Fruit fly (Drosophila melanogaster) whole organism, embryonic: ENCODE measurements around the gene CG7789.

ENCODE experiments used
- Antp ChIP-seq: fragments of 200-800 bp; sonication (Bioruptor generic); optimal IDR thresholded peaks from 3 replicates; lab custom pipeline; 2016; ENCODE audit warnings: missing biosample characterization, missing genetic modification characterization
- Bgb ChIP-seq: fragments of 200-800 bp; sonication (Bioruptor generic); IDR thresholded peaks from 2 replicates; pipeline ENCODE4 v1.3.6; 2022; ENCODE audit warnings: missing biosample characterization, missing genetic modification characterization; ENCODE audit not compliant: partially characterized antibody
- CG13287 ChIP-seq: fragments of 200-800 bp; sonication (Bioruptor generic); IDR thresholded peaks from 2 replicates; pipeline ENCODE4 v1.3.6; 2022; ENCODE audit warnings: missing biosample characterization, missing genetic modification characterization; ENCODE audit not compliant: partially characterized antibody
- CG13296 ChIP-seq: fragments of 200-800 bp; sonication (Bioruptor generic); optimal IDR thresholded peaks from 3 replicates; lab custom pipeline; 2018; ENCODE audit warnings: missing biosample characterization, mild to moderate bottlenecking, missing genetic modification characterization
- CG15514 ChIP-seq: fragments of 200-800 bp; sonication (Bioruptor generic); optimal IDR thresholded peaks from 3 replicates; lab custom pipeline; 2017; ENCODE audit warnings: missing biosample characterization, missing genetic modification characterization, mild to moderate bottlenecking, moderate library complexity, missing genetic modification reagents
- CG16779 ChIP-seq: fragments of 200-800 bp; sonication (Bioruptor generic); IDR thresholded peaks from 2 replicates; pipeline ENCODE4 v1.3.6; 2022; ENCODE audit warnings: missing biosample characterization, missing genetic modification characterization
- CG16815 ChIP-seq: fragments of 200-800 bp; sonication (Bioruptor generic); optimal IDR thresholded peaks from 3 replicates; lab custom pipeline; 2017; ENCODE audit warnings: missing biosample characterization, mild to moderate bottlenecking, missing genetic modification characterization
- CG18619 ChIP-seq: fragments of 200-800 bp; sonication (Bioruptor generic); optimal IDR thresholded peaks from 3 replicates; lab custom pipeline; 2017; ENCODE audit warnings: missing biosample characterization, mild to moderate bottlenecking, missing genetic modification characterization
- CG2120 ChIP-seq: fragments of 200-800 bp; sonication (Bioruptor generic); optimal IDR thresholded peaks from 3 replicates; lab custom pipeline; 2016; ENCODE audit warnings: missing biosample characterization, missing genetic modification characterization
- CG2712 ChIP-seq: fragments of 200-800 bp; optimal IDR thresholded peaks from 3 replicates; lab custom pipeline; 2019; ENCODE audit warnings: missing biosample characterization, mild to moderate bottlenecking, missing genetic modification characterization, moderate library complexity
- CG32772 ChIP-seq: fragments of 200-800 bp; sonication (Bioruptor generic); IDR thresholded peaks from 2 replicates; pipeline ENCODE4 v1.3.6; 2022; ENCODE audit warnings: missing biosample characterization, missing genetic modification characterization
- CG34224 ChIP-seq: fragments of 200-800 bp; sonication (Bioruptor generic); IDR thresholded peaks from 3 replicates; pipeline ENCODE4 v1.3.6; 2022; ENCODE audit warnings: missing biosample characterization, missing genetic modification characterization; ENCODE audit not compliant: partially characterized antibody
- CG9727 ChIP-seq: fragments of 200-800 bp; sonication (Bioruptor generic); optimal IDR thresholded peaks from 3 replicates; lab custom pipeline; 2017; ENCODE audit warnings: missing biosample characterization, mild to moderate bottlenecking, missing genetic modification characterization
- D19A ChIP-seq: fragments of 200-800 bp; optimal IDR thresholded peaks from 3 replicates; lab custom pipeline; 2019; ENCODE audit warnings: missing biosample characterization, mild to moderate bottlenecking, missing genetic modification characterization, moderate library complexity
- Deaf1 ChIP-seq: fragments of 200-800 bp; optimal IDR thresholded peaks from 3 replicates; lab custom pipeline; 2019; ENCODE audit warnings: missing biosample characterization, mild to moderate bottlenecking, missing genetic modification characterization, moderate library complexity
- Dfd ChIP-seq, 2 experiments: fragments of >200 bp; optimal IDR thresholded peaks; 2 replicates each; lab custom pipeline; 2017; ENCODE audit warnings: missing biosample characterization in 2 of 2, missing genetic modification characterization in 2 of 2
- H2.0 ChIP-seq: fragments of 200-800 bp; sonication (Bioruptor generic); IDR thresholded peaks from 2 replicates; pipeline ENCODE4 v1.3.6; 2022; ENCODE audit warnings: missing biosample characterization, missing genetic modification characterization
- Hr3 ChIP-seq: fragments of 200-800 bp; sonication (Bioruptor generic); optimal IDR thresholded peaks from 3 replicates; lab custom pipeline; 2016; ENCODE audit warnings: missing biosample characterization, missing genetic modification characterization
- Hr39 ChIP-seq: fragments of >200 bp; optimal IDR thresholded peaks from 2 replicates; lab custom pipeline; 2017
- Hr51 ChIP-seq, 2 experiments: fragments of 200-800 bp; sonication (Bioruptor generic); optimal IDR thresholded peaks; 2 replicates in 1 of 2; 3 replicates in 1 of 2; lab custom pipeline; 2016 to 2018; ENCODE audit warnings: missing biosample characterization in 2 of 2, missing genetic modification characterization in 2 of 2, mild to moderate bottlenecking in 1 of 2, moderate library complexity in 1 of 2
- Hsf ChIP-seq: fragments of 200-800 bp; sonication (Bioruptor generic); optimal IDR thresholded peaks from 3 replicates; lab custom pipeline; 2016; ENCODE audit warnings: missing biosample characterization, missing genetic modification characterization
- Lhr ChIP-seq: fragments of 200-800 bp; sonication (Bioruptor generic); optimal IDR thresholded peaks from 3 replicates; lab custom pipeline; 2017; ENCODE audit warnings: mild to moderate bottlenecking, missing biosample characterization, missing genetic modification reagents, missing genetic modification characterization
- Lim3 ChIP-seq: fragments of 200-800 bp; sonication (Bioruptor generic); IDR thresholded peaks from 2 replicates; pipeline ENCODE4 v1.3.6; 2022; ENCODE audit warnings: missing biosample characterization, missing genetic modification characterization
- Lpt ChIP-seq: fragments of >200 bp; optimal IDR thresholded peaks from 2 replicates; lab custom pipeline; 2018; ENCODE audit warnings: missing biosample characterization, missing genetic modification characterization
- MTF-1 ChIP-seq: fragments of 200-800 bp; sonication (Bioruptor generic); optimal IDR thresholded peaks from 2 replicates; lab custom pipeline; 2018; ENCODE audit warnings: missing biosample characterization, mild to moderate bottlenecking, missing genetic modification characterization, borderline replicate concordance
- Max ChIP-seq: fragments of 200-800 bp; sonication (Bioruptor generic); optimal IDR thresholded peaks from 2 replicates; lab custom pipeline; 2016; ENCODE audit warnings: missing biosample characterization, mild to moderate bottlenecking, missing genetic modification characterization
- Nf-YA ChIP-seq: fragments of 200-800 bp; sonication (Bioruptor generic); IDR thresholded peaks from 2 replicates; pipeline ENCODE4 v1.3.6; 2022; ENCODE audit warnings: missing biosample characterization, missing genetic modification characterization
- Side ChIP-seq: fragments of 200-800 bp; sonication (Bioruptor generic); optimal IDR thresholded peaks from 2 replicates; lab custom pipeline; 2016; ENCODE audit warnings: missing biosample characterization, missing genetic modification characterization
- Trl ChIP-seq, 3 experiments: fragments of >200 bp in 2 of 3; fragments of 200-800 bp in 1 of 3; sonication (Bioruptor generic) in 1 of 3; optimal IDR thresholded peaks; 2 replicates in 1 of 3; 3 replicates in 2 of 3; lab custom pipeline; 2016 to 2017; ENCODE audit warnings: missing biosample characterization in 1 of 3, missing genetic modification characterization in 1 of 3
- cad ChIP-seq: fragments of >200 bp; optimal IDR thresholded peaks from 2 replicates; lab custom pipeline; 2017; ENCODE audit warnings: missing biosample characterization, missing genetic modification characterization
- cg ChIP-seq: fragments of 200-800 bp; sonication (Bioruptor generic); optimal IDR thresholded peaks from 3 replicates; lab custom pipeline; 2019; ENCODE audit warnings: missing biosample characterization, mild to moderate bottlenecking, missing genetic modification characterization, moderate library complexity
- dpn ChIP-seq, 2 experiments: fragments of 200-800 bp; sonication (Bioruptor generic); optimal IDR thresholded peaks; 3 replicates each; lab custom pipeline; 2016; ENCODE audit warnings: missing biosample characterization in 2 of 2, missing genetic modification characterization in 2 of 2
- esg ChIP-seq: fragments of 200-800 bp; sonication (Bioruptor generic); conservative IDR thresholded peaks from 2 replicates; pipeline ENCODE4 v1.3.6; 2022; ENCODE audit warnings: missing biosample characterization, missing genetic modification characterization
- grn ChIP-seq: fragments of 200-800 bp; sonication (Bioruptor generic); optimal IDR thresholded peaks from 3 replicates; lab custom pipeline; 2017; ENCODE audit warnings: missing biosample characterization, missing genetic modification characterization
- gsb-n ChIP-seq: fragments of 200-800 bp; sonication (Bioruptor generic); optimal IDR thresholded peaks from 3 replicates; lab custom pipeline; 2018; ENCODE audit warnings: missing biosample characterization, mild to moderate bottlenecking, missing genetic modification characterization
- hth ChIP-seq: fragments of >200 bp; optimal IDR thresholded peaks from 2 replicates; lab custom pipeline; 2017; ENCODE audit warnings: inconsistent platforms
- ind ChIP-seq: fragments of 200-800 bp; sonication (Bioruptor generic); optimal IDR thresholded peaks from 3 replicates; lab custom pipeline; 2016; ENCODE audit warnings: missing biosample characterization, missing genetic modification characterization
- ken ChIP-seq: fragments of 200-800 bp; sonication (Bioruptor generic); IDR thresholded peaks from 3 replicates; pipeline ENCODE4 v1.3.6; 2022; ENCODE audit warnings: missing biosample characterization, missing genetic modification characterization
- klu ChIP-seq: fragments of 200-800 bp; sonication (Bioruptor generic); IDR thresholded peaks from 2 replicates; pipeline ENCODE4 v1.3.6; 2022; ENCODE audit warnings: missing biosample characterization, missing genetic modification characterization
- lilli ChIP-seq: fragments of 200-800 bp; sonication (Bioruptor generic); optimal IDR thresholded peaks from 3 replicates; lab custom pipeline; 2016; ENCODE audit warnings: missing biosample characterization, missing genetic modification characterization
- nom ChIP-seq: fragments of 200-800 bp; sonication (Bioruptor generic); optimal IDR thresholded peaks from 2 replicates; lab custom pipeline; 2017; ENCODE audit warnings: missing biosample characterization, missing genetic modification characterization, mild to moderate bottlenecking, moderate library complexity, missing genetic modification reagents
- row ChIP-seq: fragments of 200-800 bp; sonication (Bioruptor generic); IDR thresholded peaks from 3 replicates; pipeline ENCODE4 v1.3.6; 2022; ENCODE audit warnings: missing biosample characterization, missing genetic modification characterization
- sens ChIP-seq: fragments of 200-800 bp; sonication (Bioruptor generic); peaks from one replicate; lab custom pipeline; 2016; ENCODE audit warnings: missing biosample characterization, missing genetic modification characterization
- sim ChIP-seq: fragments of 200-800 bp; sonication (Bioruptor generic); IDR thresholded peaks from 2 replicates; pipeline ENCODE4 v1.3.6; 2022; ENCODE audit warnings: missing biosample characterization, missing genetic modification characterization
- sob ChIP-seq: fragments of 200-800 bp; sonication (Bioruptor generic); IDR thresholded peaks from 2 replicates; pipeline ENCODE4 v1.3.6; 2022; ENCODE audit warnings: missing biosample characterization, missing genetic modification characterization
- sr ChIP-seq: fragments of 200-800 bp; sonication (Bioruptor generic); IDR thresholded peaks from 3 replicates; pipeline ENCODE4 v1.3.6; 2022; ENCODE audit warnings: missing biosample characterization, missing genetic modification characterization
- trh ChIP-seq: fragments of 200-800 bp; sonication (Bioruptor generic); optimal IDR thresholded peaks from 2 replicates; lab custom pipeline; 2016; ENCODE audit warnings: missing biosample characterization, missing genetic modification characterization
- ttk ChIP-seq: fragments of 200-800 bp; sonication (Bioruptor generic); IDR thresholded peaks from 2 replicates; pipeline ENCODE4 v2.1.2; 2022; ENCODE audit warnings: missing biosample characterization, missing genetic modification characterization
- vvl ChIP-seq: fragments of 200-800 bp; sonication (Bioruptor generic); IDR thresholded peaks from 2 replicates; pipeline ENCODE4 v1.3.6; 2022; ENCODE audit warnings: missing biosample characterization, missing genetic modification characterization
- z ChIP-seq: fragments of 200-800 bp; sonication (Bioruptor generic); IDR thresholded peaks from 3 replicates; pipeline ENCODE4 v1.3.6; 2022; ENCODE audit warnings: missing biosample characterization, missing genetic modification characterization

Gene CG7789

DNA sequence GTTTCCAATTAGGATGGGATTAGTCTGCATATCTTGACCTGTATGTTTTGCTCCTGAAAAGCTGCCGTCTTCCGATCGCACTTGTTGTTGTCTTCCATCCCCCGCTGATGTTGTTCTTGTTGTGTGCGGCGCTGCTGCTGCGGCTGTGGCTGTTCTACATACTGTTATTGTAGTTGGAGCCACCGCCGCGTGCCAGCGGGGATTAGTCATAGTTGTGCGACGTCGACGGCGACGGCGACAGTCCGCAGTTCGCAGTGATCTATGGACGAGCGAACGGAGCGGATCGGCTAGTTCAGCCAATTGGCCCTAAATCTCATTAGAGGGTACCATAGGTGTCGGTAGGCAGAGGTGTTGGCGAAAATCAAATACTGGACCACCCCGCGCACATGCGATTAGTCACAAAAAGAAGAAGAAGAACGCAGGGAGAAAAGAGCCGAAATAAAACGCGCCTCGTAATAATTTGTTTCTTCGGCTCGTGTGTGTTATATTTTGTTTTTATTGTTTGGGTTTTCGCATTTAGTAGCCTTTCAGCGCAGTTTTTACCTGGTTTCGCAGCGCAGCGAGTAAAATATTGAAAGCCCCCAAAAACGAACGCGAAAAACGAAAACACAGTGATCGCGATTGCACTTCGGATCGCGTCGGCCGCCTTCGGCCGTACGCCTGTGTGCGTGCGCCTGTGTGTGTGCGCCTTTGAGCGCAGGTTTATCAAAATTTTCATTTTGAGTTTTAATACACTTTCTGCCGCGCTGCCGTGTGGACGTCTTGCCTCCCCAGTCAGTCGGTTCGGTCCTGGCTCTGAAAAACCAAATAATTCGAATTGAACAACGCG lies 37.5 kb upstream of the CG7789 start, which contains the start of gene kay (continued):
- no peak for TF ChIP-seq sr (GFP tag; lab: Robert Waterston, UW)
- no peak for TF ChIP-seq Hsf
- no peak for TF ChIP-seq ind (GFP tag; lab: Kevin White, UChicago)
- peak; percentile 56; the same call in 1 of the 3 replicates for TF ChIP-seq z (GFP tag; lab: Robert Waterston, UW)
- TF ChIP-seq Lim3 (GFP tag; lab: Robert Waterston, UW): no peak
- TF ChIP-seq CG13287 (GFP tag; lab: Robert Waterston, UW): 0 out of 2 replicates have a peak, but pooled peaks have one; percentile 7
- TF ChIP-seq ttk (GFP tag; lab: Robert Waterston, UW): no peak
- no peak for TF ChIP-seq sob (GFP tag; lab: Robert Waterston, UW)
- TF ChIP-seq lilli (GFP tag; lab: Kevin White, UChicago): no peak
- TF ChIP-seq Lpt: no peak
- peak; percentile 29 for TF ChIP-seq D19A (tag; lab: Kevin White, UChicago)
- TF ChIP-seq CG2120: no peak
- TF ChIP-seq CG13296 (GFP tag; lab: Kevin White, UChicago): no peak
- no peak for TF ChIP-seq hth
- TF ChIP-seq Max (GFP tag; lab: Kevin White, UChicago): no peak
- no peak for TF ChIP-seq CG15514
- no peak for TF ChIP-seq CG9727 (GFP tag; lab: Kevin White, UChicago)
- no peak for TF ChIP-seq CG16779 (GFP tag; lab: Robert Waterston, UW)
- no peak for TF ChIP-seq Nf-YA
- TF ChIP-seq Side: no peak
- TF ChIP-seq row (GFP tag; lab: Robert Waterston, UW): peak; percentile 26; the same call in 1 of the 3 replicates
- TF ChIP-seq vvl (GFP tag; lab: Robert Waterston, UW): no peak
- TF ChIP-seq cad (GFP tag; lab: Kevin White, UChicago): peak; percentile 18
- no peak for TF ChIP-seq Antp (GFP tag; lab: Kevin White, UChicago)
- no peak for TF ChIP-seq esg (GFP tag; lab: Robert Waterston, UW)
- TF ChIP-seq Bgb (GFP tag; lab: Robert Waterston, UW): peak; percentile 33; the same call in 1 of the 2 replicates
- no peak for TF ChIP-seq Trl (optimal IDR thresholded peaks at IDR 0.05; lab: Kevin White, UChicago)
- no peak for TF ChIP-seq Trl (GFP tag; optimal IDR thresholded peaks at IDR 0.05; lab: Kevin White, UChicago)
- no peak for TF ChIP-seq sim
- no peak for TF ChIP-seq dpn (GFP tag; optimal IDR thresholded peaks at IDR 0.05; lab: Kevin White, UChicago)
- peak; percentile 49 for TF ChIP-seq cg (GFP tag; lab: Kevin White, UChicago)
- TF ChIP-seq CG34224: 0 out of 3 replicates have a peak, but pooled peaks have one; percentile 25
- TF ChIP-seq Lhr (GFP tag; lab: Kevin White, UChicago): no peak
- no peak for TF ChIP-seq CG2712 (tag; lab: Kevin White, UChicago)
- no peak for TF ChIP-seq Dfd (GFP tag; optimal IDR thresholded peaks at IDR 0.05; lab: Kevin White, UChicago)
- peak; percentile 97 for TF ChIP-seq Hr39
- TF ChIP-seq H2.0 (GFP tag; lab: Robert Waterston, UW): no peak
- TF ChIP-seq CG18619: no peak
- no peak for TF ChIP-seq Hr3
- TF ChIP-seq Deaf1: peak; percentile 96
- TF ChIP-seq gsb-n (tag; lab: Kevin White, UChicago): no peak
- TF ChIP-seq nom: peak; percentile 13
- TF ChIP-seq grn: no peak
- TF ChIP-seq MTF-1 (GFP tag; lab: Kevin White, UChicago): no peak
- no peak for TF ChIP-seq CG16815
- TF ChIP-seq CG32772 (GFP tag; lab: Robert Waterston, UW): no peak
- TF ChIP-seq Hr51 (GFP tag; optimal IDR thresholded peaks at IDR 0.05; lab: Kevin White, UChicago): no peak
- TF ChIP-seq ken (GFP tag; lab: Robert Waterston, UW): no peak
- no peak for TF ChIP-seq trh (GFP tag; lab: Kevin White, UChicago)
- TF ChIP-seq klu: no peak
- peak; percentile 29 for TF ChIP-seq sens (GFP tag; lab: Kevin White, UChicago)
